Worm (Caenorhabditis elegans) whole organism, L1 larva: Measurements from ENCODE around the gene Y47D7A.17.

Source experiments
- blmp-1 ChIP-seq: fragments of 150-350 bp; optimal IDR thresholded peaks from 2 replicates; lab custom pipeline; 2014; ENCODE audit warnings: missing biosample characterization, missing genetic modification characterization
- ceh-82 ChIP-seq, 3 experiments: fragments of 150-350 bp in 1 of 3; sonication (generic microtip) in 2 of 3; optimal IDR thresholded peaks; 2 replicates each; lab custom pipeline; 2014 to 2017; ENCODE audit warnings: missing biosample characterization in 3 of 3, missing genetic modification characterization in 3 of 3
- hpl-2 ChIP-seq: fragments of 150-350 bp; optimal IDR thresholded peaks from 2 replicates; lab custom pipeline; 2014; ENCODE audit warnings: missing biosample characterization, missing genetic modification reagents, missing genetic modification characterization
- mef-2 ChIP-seq: fragments of 150-350 bp; optimal IDR thresholded peaks from 2 replicates; lab custom pipeline; 2014; ENCODE audit warnings: missing biosample characterization, missing genetic modification characterization
- nhr-28 ChIP-seq: fragments of 150-350 bp; optimal IDR thresholded peaks from 2 replicates; lab custom pipeline; 2014; ENCODE audit warnings: missing biosample characterization, missing genetic modification characterization
- unc-86 ChIP-seq: sonication (generic microtip); optimal IDR thresholded peaks from 2 replicates; lab custom pipeline; 2016; ENCODE audit warnings: missing genetic modification characterization, missing compliant biosample characterization
- unc-98 ChIP-seq: fragments of 200-800 bp; sonication (Bioruptor generic); IDR thresholded peaks from 2 replicates; pipeline ENCODE4 v1.3.6; 2022; ENCODE audit warnings: missing genetic modification characterization, missing compliant biosample characterization
- ztf-11 ChIP-seq, 2 experiments: sonication (generic microtip); optimal IDR thresholded peaks; 2 replicates each; lab custom pipeline; 2016 to 2017; ENCODE audit warnings: missing genetic modification characterization in 2 of 2, missing biosample characterization in 1 of 2, missing compliant biosample characterization in 1 of 2

- no peak for TF ChIP-seq blmp-1
- TF ChIP-seq unc-98, result no peak
- no peak for TF ChIP-seq ztf-11 (tag; optimal IDR thresholded peaks at IDR 0.05; lab: Kevin White, UChicago)
- TF ChIP-seq unc-86, result no peak
- TF ChIP-seq mef-2 (tag; lab: Kevin White, UChicago), result no peak
- no peak for TF ChIP-seq hpl-2
- no peak for TF ChIP-seq nhr-28 (tag; lab: Kevin White, UChicago)
- TF ChIP-seq ceh-82 (tag; optimal IDR thresholded peaks at IDR 0.05; lab: Kevin White, UChicago), result no peak
Measured at ce11 chrV:4400118-4400517, 11.5 kb downstream of the Y47D7A.17 start, which contains the start of gene F13A2.4.
